Worm (Caenorhabditis elegans): Measurements from ENCODE around the gene dhs-11.

- no peak for TF ChIP-seq pag-3 (tag; optimal IDR thresholded peaks at IDR 0.05; ENCODE audit: borderline replicate concordance)
- TF ChIP-seq rnt-1 (tag; optimal IDR thresholded peaks at IDR 0.05), result no peak
- TF ChIP-seq hlh-13 (GFP tag; optimal IDR thresholded peaks at IDR 0.05), result no peak
- TF ChIP-seq ztf-16 (tag; optimal IDR thresholded peaks at IDR 0.05), result no peak
- TF ChIP-seq dmd-4 (tag; optimal IDR thresholded peaks at IDR 0.05; ENCODE audit: borderline replicate concordance), result no peak
- no peak for TF ChIP-seq unc-3 (GFP tag; conservative IDR thresholded peaks at IDR 0.05)
- TF ChIP-seq unc-3 (tag; optimal IDR thresholded peaks at IDR 0.05), result no peak
- TF ChIP-seq unc-55 (GFP tag; optimal IDR thresholded peaks at IDR 0.05), result no peak
- TF ChIP-seq lin-11 (tag; optimal IDR thresholded peaks at IDR 0.05), result no peak
Measured at ce11 chrIII:10649219-10649618, 6.6 kb upstream of the dhs-11 start, which contains the start of gene emg-1.
